Worm (Caenorhabditis elegans) whole organism, L4/young adult: ENCODE data around the gene Y22D7AR.14.

ENCODE experiments used
- W03F9.2 ChIP-seq: fragments of 150-350 bp; optimal IDR thresholded peaks from 2 replicates; lab custom pipeline; 2014; ENCODE audit warnings: missing biosample characterization, missing genetic modification characterization
- dao-5 ChIP-seq: sonication (generic microtip); optimal IDR thresholded peaks from 2 replicates; lab custom pipeline; 2016; ENCODE audit warnings: missing genotype, missing genetic modification characterization, moderate library complexity, missing compliant biosample characterization
- him-1 ChIP-seq: sonication (generic microtip); optimal IDR thresholded peaks from 2 replicates; lab custom pipeline; 2016; ENCODE audit warnings: missing genotype, missing genetic modification reagents, missing genetic modification characterization, missing compliant biosample characterization

The Y22D7AR.14 gene

ce11 chrIII:1657380-1657779 lies 32.4 kb downstream of the Y22D7AR.14 start, which contains the start of gene cht-4:
cht-4 (minus strand) TSS chrIII:1657480.
- TF ChIP-seq W03F9.2 (tag; lab: Kevin White, UChicago) (no peak), dao-5 (tag; lab: Kevin White, UChicago) (no peak), him-1 (no peak)

DNA sequence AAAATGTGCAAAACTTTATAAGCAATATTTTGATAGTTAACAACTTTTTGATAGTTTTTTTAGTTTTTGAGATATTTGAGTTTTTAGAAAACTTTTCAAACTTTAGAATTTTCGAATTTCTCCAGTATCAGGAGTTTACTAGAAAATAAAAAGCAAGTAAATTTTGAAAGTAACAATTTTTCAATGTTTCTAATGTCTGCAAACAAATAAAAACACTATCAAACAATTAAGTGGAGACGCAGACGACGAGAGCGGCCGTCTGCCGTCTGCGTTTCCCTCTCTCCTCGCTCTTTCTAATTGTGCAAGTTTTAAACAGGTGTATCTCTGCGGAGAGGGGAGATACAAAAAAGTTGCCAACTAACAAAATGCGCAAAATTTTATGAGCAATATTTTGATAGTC lies 36.9 kb downstream of the Y22D7AR.14 start:
- TF ChIP-seq him-1 (no peak), dao-5 (tag; lab: Kevin White, UChicago) (no peak), W03F9.2 (tag; lab: Kevin White, UChicago) (no peak)

DNA sequence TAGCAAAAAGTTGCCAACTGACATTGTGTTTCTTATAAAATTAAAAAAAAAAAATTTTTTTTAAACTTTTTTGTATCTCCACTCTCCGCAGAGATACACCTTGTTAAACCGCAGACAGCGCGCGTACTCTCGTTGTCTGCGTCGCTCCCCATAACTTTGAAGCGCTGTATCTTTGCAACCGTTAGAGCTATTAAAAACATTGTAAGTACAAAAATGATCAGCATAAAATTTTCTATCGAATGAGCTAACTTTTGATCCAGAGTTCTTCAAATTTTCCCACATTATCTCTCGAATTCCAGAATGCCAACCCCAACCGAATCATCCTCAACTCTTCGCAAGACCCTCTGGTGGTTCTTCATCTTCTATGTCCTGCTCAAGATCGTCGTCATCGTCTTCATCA lies 37.6 kb downstream of the Y22D7AR.14 start, which contains the start of gene Y22D7AL.1:
Gene Y22D7AL.1, plus strand, starts transcription at position 301 of the 400 bp plus-strand sequence.
- TF ChIP-seq dao-5 (tag; lab: Kevin White, UChicago) (no peak), him-1 (no peak), W03F9.2 (tag; lab: Kevin White, UChicago) (no peak)

DNA sequence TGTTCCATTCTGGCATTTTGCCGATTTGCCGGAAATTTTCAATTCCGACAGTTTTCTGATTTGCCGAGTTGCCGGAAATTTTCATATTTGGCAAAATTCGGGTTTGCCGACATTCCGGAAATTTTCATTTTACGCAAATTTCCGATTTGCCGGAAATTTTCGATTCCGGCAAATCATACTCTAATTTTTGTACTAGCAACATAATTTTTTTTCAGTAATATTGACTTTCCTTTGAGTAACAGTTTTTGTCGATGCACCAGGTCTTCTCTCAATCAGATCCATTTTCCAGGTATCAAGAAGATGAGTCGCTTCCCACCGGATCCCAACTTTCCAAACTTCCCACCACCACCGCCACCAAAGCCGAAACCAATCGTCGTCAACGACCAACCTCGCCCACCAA lies 48.7 kb downstream of the Y22D7AR.14 start, which contains the start of gene Y22D7AL.3:
Gene Y22D7AL.3, plus strand, starts transcription at position 301 of the 400 bp plus-strand sequence.
- no peak for TF ChIP-seq W03F9.2 (tag; lab: Kevin White, UChicago)
- no peak for TF ChIP-seq him-1
- TF ChIP-seq dao-5 (tag; lab: Kevin White, UChicago), result no peak

DNA sequence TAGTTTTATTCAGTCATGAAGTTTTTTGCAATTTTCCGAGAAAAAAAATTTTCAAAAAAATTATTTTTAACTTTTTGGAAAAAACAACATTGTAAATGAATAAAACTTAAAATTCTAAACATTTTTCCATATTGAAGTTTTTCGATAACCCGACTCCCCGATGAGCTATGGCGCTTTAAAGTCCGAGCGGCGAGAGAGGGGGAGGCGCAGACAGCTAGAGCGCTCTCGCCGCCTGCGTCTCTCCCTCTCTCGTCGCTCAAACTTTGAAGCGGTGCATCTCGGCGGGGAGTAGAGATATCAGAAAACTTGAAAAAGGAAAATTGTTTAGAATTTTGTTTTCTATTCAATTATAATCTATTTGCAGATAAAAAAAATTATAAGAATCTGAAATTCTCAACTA lies 51.5 kb downstream of the Y22D7AR.14 start:
- TF ChIP-seq him-1 (no peak), dao-5 (tag; lab: Kevin White, UChicago) (no peak), W03F9.2 (tag; lab: Kevin White, UChicago) (no peak)
